Fruit fly (Drosophila melanogaster): ENCODE results near the gene Coq6.

The Coq6 gene

dm6 chr2L:5523848-5524473 lies 8.1 kb downstream of the Coq6 start, which contains the start of the genes Vps52 and Elp4 (continued):
- TF ChIP-seq CG1832 (GFP tag; optimal IDR thresholded peaks at IDR 0.05) (no peak), CG18262 (tag; optimal IDR thresholded peaks at IDR 0.05) (peak; percentile 81), CG7839 (tag; optimal IDR thresholded peaks at IDR 0.05) (peak; percentile 84), Hmr (GFP tag; optimal IDR thresholded peaks at IDR 0.05) (no peak), z (GFP tag; IDR thresholded peaks at IDR 0.05) (no peak), twi (tag; optimal IDR thresholded peaks at IDR 0.05) (peak; percentile 64), CG8478 (optimal IDR thresholded peaks at IDR 0.05) (no peak), oc (tag; optimal IDR thresholded peaks at IDR 0.05) (peak; percentile 53), Rfx (GFP tag; IDR thresholded peaks at IDR 0.05) (peak; percentile 76; the same call in 1 of the 2 replicates), Atf-2 (GFP tag; optimal IDR thresholded peaks at IDR 0.05) (peak; percentile 29), crp (GFP tag; optimal IDR thresholded peaks at IDR 0.05) (peak; percentile 80 to 95), stwl (tag; optimal IDR thresholded peaks at IDR 0.05) (peak; percentile 36), CG10366 (GFP tag; IDR thresholded peaks at IDR 0.05) (peak; percentile 57), CG32772 (GFP tag; IDR thresholded peaks at IDR 0.05) (peak; percentile 66), Dfd (GFP tag; optimal IDR thresholded peaks at IDR 0.05) (no peak), p53 (GFP tag; optimal IDR thresholded peaks at IDR 0.05) (peak; percentile 48), CG8359 (GFP tag; optimal IDR thresholded peaks at IDR 0.05; ENCODE audit: borderline replicate concordance) (no peak), CG2120 (GFP tag; optimal IDR thresholded peaks at IDR 0.05) (peak; percentile 84), CG4282 (GFP tag; optimal IDR thresholded peaks at IDR 0.05) (no peak), slbo (GFP tag; IDR thresholded peaks at IDR 0.05) (peak; percentile 74), peb (GFP tag; IDR thresholded peaks at IDR 0.05) (peak; percentile 36; the same call in 1 of the 2 replicates), ATbp (GFP tag; optimal IDR thresholded peaks at IDR 0.05) (no peak), CG32532 (GFP tag; IDR thresholded peaks at IDR 0.05) (peak; percentile 80), rib (GFP tag; IDR thresholded peaks at IDR 0.05) (peak; percentile 68; the same call in 1 of the 2 replicates), CG17802 (tag; optimal IDR thresholded peaks at IDR 0.05) (peak; percentile 41), Dip3 (GFP tag; optimal IDR thresholded peaks at IDR 0.05) (peak; percentile 47), Pdp1 (GFP tag; optimal IDR thresholded peaks at IDR 0.05) (peak; percentile 52 to 68), trh (GFP tag; optimal IDR thresholded peaks at IDR 0.05) (peak; percentile 66), Antp (GFP tag; optimal IDR thresholded peaks at IDR 0.05) (peak; percentile 7), unpg (GFP tag; optimal IDR thresholded peaks at IDR 0.05) (peak; percentile 75), luna (GFP tag; optimal IDR thresholded peaks at IDR 0.05) (no peak), CG9609 (GFP tag; optimal IDR thresholded peaks at IDR 0.05) (peak; percentile 50), CG12659 (GFP tag; optimal IDR thresholded peaks at IDR 0.05) (peak; percentile 89), lov (optimal IDR thresholded peaks at IDR 0.05) (no peak), lov (GFP tag; IDR thresholded peaks at IDR 0.05) (no peak), CG9215 (GFP tag; IDR thresholded peaks at IDR 0.05) (peak; percentile 72), CG11085 (GFP tag; IDR thresholded peaks at IDR 0.05) (peak; percentile 57; the same call in 1 of the 2 replicates), usp (GFP tag; optimal IDR thresholded peaks at IDR 0.05) (no peak), CG11504 (tag; optimal IDR thresholded peaks at IDR 0.05) (no peak), CG7556 (GFP tag; optimal IDR thresholded peaks at IDR 0.05) (peak; percentile 81), Max (GFP tag; optimal IDR thresholded peaks at IDR 0.05) (peak; percentile 48), CG17186 (GFP tag; optimal IDR thresholded peaks at IDR 0.05) (peak; percentile 27), CG14860 (GFP tag; IDR thresholded peaks at IDR 0.05; ENCODE audit: partially characterized antibody) (peak; percentile 72; the same call in 2 of the 3 replicates), CG16863 (GFP tag; optimal IDR thresholded peaks at IDR 0.05) (peak; percentile 43), Hr3 (GFP tag; optimal IDR thresholded peaks at IDR 0.05) (peak; percentile 85), pfk (GFP tag; optimal IDR thresholded peaks at IDR 0.05) (no peak), zen2 (GFP tag; IDR thresholded peaks at IDR 0.05; ENCODE audit: partially characterized antibody) (peak; percentile 64; the same call in 2 of the 3 replicates), H2.0 (GFP tag; IDR thresholded peaks at IDR 0.05) (peak; percentile 53), CG15601 (tag; optimal IDR thresholded peaks at IDR 0.05) (peak; percentile 69), Vsx1 (GFP tag; optimal IDR thresholded peaks at IDR 0.05) (no peak)

Data from whole organism, embryonic.